Fruit fly (Drosophila melanogaster) whole organism, embryonic: ENCODE results near the gene Bem46.

Experiments used
- Fer2 ChIP-seq: fragments of 200-800 bp; sonication (Bioruptor generic); optimal IDR thresholded peaks from 2 replicates; lab custom pipeline; 2018; ENCODE audit warnings: missing biosample characterization, mild to moderate bottlenecking, missing genetic modification characterization, moderate library complexity
- Hr39 ChIP-seq: fragments of >200 bp; optimal IDR thresholded peaks from 2 replicates; lab custom pipeline; 2017

DNA sequence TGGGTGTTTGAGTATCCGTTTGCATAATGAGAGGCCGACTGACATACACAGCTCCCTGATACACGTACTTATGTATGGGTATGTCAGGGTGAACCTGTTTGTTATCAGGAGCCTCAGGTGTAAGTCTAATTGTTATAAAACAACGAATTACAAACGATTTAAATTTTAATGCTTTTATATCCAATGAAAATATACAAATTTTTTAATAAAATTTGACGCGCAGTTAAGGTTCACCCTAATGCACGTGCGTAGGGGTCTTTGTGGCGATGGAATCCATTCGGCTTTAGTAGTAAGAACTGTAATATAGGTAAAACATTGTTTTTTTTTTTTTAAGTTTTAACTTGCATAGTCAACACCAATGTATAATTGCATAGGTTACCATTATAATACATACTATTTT lies 43.4 kb upstream of the Bem46 start:
- no peak for TF ChIP-seq Hr39
- TF ChIP-seq Fer2 (tag; lab: Kevin White, UChicago), result no peak
